Fruit fly (Drosophila melanogaster) whole organism, prepupa: ENCODE data around the gene Gr93b.

Experiments used
- Blimp-1 ChIP-seq: fragments of 200-800 bp; sonication (Bioruptor generic); optimal IDR thresholded peaks from 3 replicates; lab custom pipeline; 2017; ENCODE audit warnings: missing biosample characterization, missing genetic modification characterization, mild to moderate bottlenecking, moderate library complexity, missing genetic modification reagents
- CG10631 ChIP-seq: fragments of 200-800 bp; sonication (Bioruptor generic); optimal IDR thresholded peaks from 2 replicates; lab custom pipeline; 2016; ENCODE audit warnings: missing biosample characterization, missing genetic modification characterization
- CG11762 ChIP-seq: fragments of 200-800 bp; sonication (Bioruptor generic); optimal IDR thresholded peaks from 3 replicates; lab custom pipeline; 2016; ENCODE audit warnings: missing biosample characterization, missing genetic modification characterization; ENCODE audit not compliant: insufficient read depth
- CG11902 ChIP-seq: fragments of 200-800 bp; sonication (Bioruptor generic); optimal IDR thresholded peaks from 3 replicates; lab custom pipeline; 2016; ENCODE audit warnings: missing biosample characterization, missing genetic modification characterization
- CG15336 ChIP-seq: fragments of 200-800 bp; sonication (Bioruptor generic); IDR thresholded peaks from 2 replicates; pipeline ENCODE4 v1.3.6; 2022; ENCODE audit warnings: missing biosample characterization, missing genetic modification characterization
- CG1621 ChIP-seq: fragments of 200-800 bp; sonication (Bioruptor generic); optimal IDR thresholded peaks from 3 replicates; lab custom pipeline; 2018; ENCODE audit warnings: missing biosample characterization, mild to moderate bottlenecking, missing genetic modification characterization
- CG3032 ChIP-seq: fragments of 200-800 bp; optimal IDR thresholded peaks from 2 replicates; lab custom pipeline; 2019; ENCODE audit warnings: missing biosample characterization, mild to moderate bottlenecking, missing genetic modification characterization, moderate library complexity
- CG31627 ChIP-seq: fragments of 200-800 bp; sonication (Bioruptor generic); optimal IDR thresholded peaks from 3 replicates; lab custom pipeline; 2016; ENCODE audit warnings: missing biosample characterization, missing genetic modification characterization
- CG32006 ChIP-seq: fragments of 200-800 bp; sonication (Bioruptor generic); optimal IDR thresholded peaks from 3 replicates; lab custom pipeline; 2017; ENCODE audit warnings: missing biosample characterization, mild to moderate bottlenecking, missing genetic modification characterization
- CG3919 ChIP-seq: fragments of 200-800 bp; sonication (Bioruptor generic); optimal IDR thresholded peaks from 3 replicates; lab custom pipeline; 2016; ENCODE audit warnings: missing biosample characterization, missing genetic modification characterization
- CG4318 ChIP-seq: fragments of 200-800 bp; sonication (Bioruptor generic); optimal IDR thresholded peaks from 3 replicates; lab custom pipeline; 2017; ENCODE audit warnings: missing biosample characterization, mild to moderate bottlenecking, missing genetic modification characterization
- CG6163 ChIP-seq: fragments of 200-800 bp; sonication (Bioruptor generic); IDR thresholded peaks from 3 replicates; pipeline ENCODE4 v1.3.6; 2022; ENCODE audit warnings: missing biosample characterization, missing genetic modification characterization
- CG6276 ChIP-seq: fragments of 200-800 bp; sonication (Bioruptor generic); optimal IDR thresholded peaks from 2 replicates; lab custom pipeline; 2017; ENCODE audit warnings: missing biosample characterization, mild to moderate bottlenecking, missing genetic modification characterization
- CG6792 ChIP-seq: fragments of 200-800 bp; sonication (Bioruptor generic); optimal IDR thresholded peaks from 3 replicates; lab custom pipeline; 2016; ENCODE audit warnings: missing biosample characterization, missing genetic modification characterization
- CG6808 ChIP-seq: fragments of 200-800 bp; sonication (Bioruptor generic); optimal IDR thresholded peaks from 3 replicates; lab custom pipeline; 2017; ENCODE audit warnings: missing biosample characterization, missing genetic modification characterization, mild to moderate bottlenecking, moderate library complexity, missing genetic modification reagents
- CG6854 ChIP-seq: fragments of 200-800 bp; sonication (Bioruptor generic); optimal IDR thresholded peaks from 2 replicates; lab custom pipeline; 2017; ENCODE audit warnings: missing biosample characterization, mild to moderate bottlenecking, missing genetic modification characterization
- CG8119 ChIP-seq: fragments of 200-800 bp; sonication (Bioruptor generic); IDR thresholded peaks from 3 replicates; pipeline ENCODE4 v1.3.6; 2022; ENCODE audit warnings: missing biosample characterization, missing genetic modification characterization
- CG8319 ChIP-seq: fragments of 200-800 bp; sonication (Bioruptor generic); optimal IDR thresholded peaks from 3 replicates; lab custom pipeline; 2016; ENCODE audit warnings: missing biosample characterization, missing genetic modification characterization
- CG8632 ChIP-seq: fragments of 200-800 bp; sonication (Bioruptor generic); optimal IDR thresholded peaks from 3 replicates; lab custom pipeline; 2016; ENCODE audit warnings: missing biosample characterization, missing genetic modification characterization
- Eip75B ChIP-seq: fragments of 200-800 bp; sonication (Bioruptor generic); optimal IDR thresholded peaks from 3 replicates; lab custom pipeline; 2016; ENCODE audit warnings: missing biosample characterization, missing genetic modification characterization
- Eip93F ChIP-seq: fragments of 200-800 bp; sonication (Bioruptor generic); optimal IDR thresholded peaks from 2 replicates; lab custom pipeline; 2016; ENCODE audit warnings: missing biosample characterization, mild to moderate bottlenecking, missing genetic modification characterization
- Ets96B ChIP-seq: fragments of 200-800 bp; optimal IDR thresholded peaks from 2 replicates; lab custom pipeline; 2019; ENCODE audit warnings: missing biosample characterization, mild to moderate bottlenecking, missing genetic modification characterization, moderate library complexity
- Gug ChIP-seq: fragments of 200-800 bp; sonication (Bioruptor generic); IDR thresholded peaks from 2 replicates; pipeline ENCODE4 v1.3.6; 2022; ENCODE audit warnings: missing biosample characterization, missing genetic modification characterization
- Hr38 ChIP-seq: sonication (Bioruptor generic); optimal IDR thresholded peaks from 2 replicates; lab custom pipeline; 2016; ENCODE audit warnings: missing biosample characterization, missing genetic modification characterization
- Hr39 ChIP-seq: fragments of 200-800 bp; sonication (Bioruptor generic); optimal IDR thresholded peaks from 2 replicates; lab custom pipeline; 2016; ENCODE audit warnings: missing biosample characterization, missing genetic modification characterization
- Lpt ChIP-seq: fragments of 200-800 bp; sonication (Bioruptor generic); optimal IDR thresholded peaks from 3 replicates; lab custom pipeline; 2016; ENCODE audit warnings: missing biosample characterization, missing genetic modification characterization
- Met ChIP-seq: fragments of 200-800 bp; sonication (Bioruptor generic); optimal IDR thresholded peaks from 3 replicates; lab custom pipeline; 2016; ENCODE audit warnings: missing biosample characterization, missing genetic modification characterization
- OdsH ChIP-seq: fragments of 200-800 bp; sonication (Bioruptor generic); optimal IDR thresholded peaks from 3 replicates; lab custom pipeline; 2016; ENCODE audit warnings: missing biosample characterization, missing genetic modification characterization
- Smox ChIP-seq: fragments of 200-800 bp; sonication (Bioruptor generic); optimal IDR thresholded peaks from 3 replicates; lab custom pipeline; 2016; ENCODE audit warnings: missing biosample characterization, missing genetic modification characterization
- Sox102F ChIP-seq: fragments of 200-800 bp; sonication (Bioruptor generic); optimal IDR thresholded peaks from 2 replicates; lab custom pipeline; 2016; ENCODE audit warnings: missing biosample characterization, mild to moderate bottlenecking, missing genetic modification characterization
- Sox14 ChIP-seq: fragments of 200-800 bp; sonication (Bioruptor generic); optimal IDR thresholded peaks from 3 replicates; lab custom pipeline; 2016; ENCODE audit warnings: missing biosample characterization, missing genetic modification characterization
- Sox15 ChIP-seq: fragments of 200-800 bp; sonication (Bioruptor generic); optimal IDR thresholded peaks from 3 replicates; lab custom pipeline; 2016; ENCODE audit warnings: missing biosample characterization, missing genetic modification characterization
- achi ChIP-seq: fragments of 200-800 bp; sonication (Bioruptor generic); optimal IDR thresholded peaks from 3 replicates; lab custom pipeline; 2016; ENCODE audit warnings: missing biosample characterization, missing genetic modification characterization
- acj6 ChIP-seq: fragments of 200-800 bp; sonication (Bioruptor generic); optimal IDR thresholded peaks from 3 replicates; lab custom pipeline; 2016; ENCODE audit warnings: missing biosample characterization, missing genetic modification characterization
- cyc ChIP-seq: fragments of 200-800 bp; sonication (Bioruptor generic); optimal IDR thresholded peaks from 3 replicates; lab custom pipeline; 2016; ENCODE audit warnings: missing biosample characterization, missing genetic modification characterization
- dsx ChIP-seq: fragments of 200-800 bp; optimal IDR thresholded peaks from 3 replicates; lab custom pipeline; 2019; ENCODE audit warnings: missing biosample characterization, mild to moderate bottlenecking, missing genetic modification characterization, moderate library complexity; ENCODE audit not compliant: poor library complexity, severe bottlenecking
- eg ChIP-seq: fragments of 200-800 bp; sonication (Bioruptor generic); IDR thresholded peaks from 3 replicates; pipeline ENCODE4 v1.3.6; 2022; ENCODE audit warnings: missing biosample characterization, missing genetic modification characterization
- fd85E ChIP-seq: fragments of 200-800 bp; sonication (Bioruptor generic); optimal IDR thresholded peaks from 3 replicates; lab custom pipeline; 2016; ENCODE audit warnings: missing biosample characterization, missing genetic modification characterization
- fkh ChIP-seq: fragments of 200-800 bp; sonication (Bioruptor generic); optimal IDR thresholded peaks from 3 replicates; lab custom pipeline; 2017; ENCODE audit warnings: missing biosample characterization, mild to moderate bottlenecking, missing genetic modification characterization, moderate library complexity
- lz ChIP-seq: fragments of 200-800 bp; sonication (Bioruptor generic); optimal IDR thresholded peaks from 3 replicates; lab custom pipeline; 2016; ENCODE audit warnings: missing biosample characterization, missing genetic modification characterization
- net ChIP-seq: fragments of 200-800 bp; sonication (Bioruptor generic); optimal IDR thresholded peaks from 3 replicates; lab custom pipeline; 2016; ENCODE audit warnings: missing biosample characterization, missing genetic modification characterization
- pdm3 ChIP-seq: fragments of 200-800 bp; sonication (Bioruptor generic); optimal IDR thresholded peaks from 3 replicates; lab custom pipeline; 2016; ENCODE audit warnings: missing biosample characterization, missing genetic modification characterization
- salr ChIP-seq, 2 experiments: fragments of 200-800 bp; sonication (Bioruptor generic); optimal IDR thresholded peaks; 3 replicates each; lab custom pipeline; 2016 to 2018; ENCODE audit warnings: missing biosample characterization in 2 of 2, missing genetic modification characterization in 2 of 2, mild to moderate bottlenecking in 1 of 2
- spab ChIP-seq: fragments of 200-800 bp; sonication (Bioruptor generic); optimal IDR thresholded peaks from 2 replicates; lab custom pipeline; 2017; ENCODE audit warnings: missing biosample characterization, mild to moderate bottlenecking, missing genetic modification characterization, missing genetic modification reagents
- ss ChIP-seq, 2 experiments: fragments of 200-800 bp; sonication (Bioruptor generic); optimal IDR thresholded peaks; 2 replicates in 1 of 2; 3 replicates in 1 of 2; lab custom pipeline; 2017 to 2018; ENCODE audit warnings: mild to moderate bottlenecking in 2 of 2, missing biosample characterization in 2 of 2, missing genetic modification characterization in 2 of 2, moderate library complexity in 1 of 2
- svp ChIP-seq: fragments of 200-800 bp; sonication (Bioruptor generic); peaks from one replicate; lab custom pipeline; 2016; ENCODE audit warnings: missing biosample characterization, missing genetic modification characterization
- topi ChIP-seq: fragments of 200-800 bp; sonication (Bioruptor generic); optimal IDR thresholded peaks from 3 replicates; lab custom pipeline; 2016; ENCODE audit warnings: missing biosample characterization, missing genetic modification characterization
- vri ChIP-seq: fragments of 200-800 bp; sonication (Bioruptor generic); optimal IDR thresholded peaks from 3 replicates; lab custom pipeline; 2016; ENCODE audit warnings: missing biosample characterization, mild to moderate bottlenecking, missing genetic modification characterization

The Gr93b gene

dm6 chr3R:21889945-21890344, 46.4 kb upstream of the Gr93b start (continued):
- TF ChIP-seq CG6808 (GFP tag; lab: Kevin White, UChicago) (no peak), Sox14 (GFP tag; lab: Kevin White, UChicago) (peak; percentile 19), eg (GFP tag; lab: Robert Waterston, UW) (no peak)

dm6 chr3R:21888696-21889602, 45.4 kb upstream of the Gr93b start, which contains the start of gene CG43844:
TSS of gene CG43844 (plus strand) at chr3R:21889539.
- TF ChIP-seq Met (GFP tag; lab: Kevin White, UChicago), result peak; percentile 23
- TF ChIP-seq Ets96B (tag; lab: Kevin White, UChicago), result no peak
- TF ChIP-seq Hr38, result no peak
- TF ChIP-seq fkh (GFP tag; lab: Kevin White, UChicago), result no peak
- TF ChIP-seq CG11902 (GFP tag; lab: Kevin White, UChicago), result peak; percentile 9
- no peak for TF ChIP-seq CG1621 (tag; lab: Kevin White, UChicago)
- no peak for TF ChIP-seq CG6276 (GFP tag; lab: Kevin White, UChicago)
- TF ChIP-seq vri (GFP tag; lab: Kevin White, UChicago), result peak; percentile 10
- TF ChIP-seq CG6808 (GFP tag; lab: Kevin White, UChicago), result no peak
- no peak for TF ChIP-seq CG4318 (GFP tag; lab: Kevin White, UChicago)
- no peak for TF ChIP-seq Sox14 (GFP tag; lab: Kevin White, UChicago)
- TF ChIP-seq spab (GFP tag; lab: Kevin White, UChicago), result no peak
- TF ChIP-seq acj6 (GFP tag; lab: Kevin White, UChicago), result peak; percentile 23
- no peak for TF ChIP-seq cyc (GFP tag; lab: Kevin White, UChicago)
- TF ChIP-seq Sox15 (GFP tag; lab: Kevin White, UChicago), result no peak
- no peak for TF ChIP-seq net (GFP tag; lab: Kevin White, UChicago)
- TF ChIP-seq CG8319 (GFP tag; lab: Kevin White, UChicago), result no peak
- no peak for TF ChIP-seq CG3919 (GFP tag; lab: Kevin White, UChicago)
- no peak for TF ChIP-seq pdm3
- TF ChIP-seq CG6163, result 0 out of 3 replicates have a peak, but pooled peaks have one; percentile 9
- no peak for TF ChIP-seq lz (GFP tag; lab: Kevin White, UChicago)
- TF ChIP-seq salr (GFP tag; optimal IDR thresholded peaks at IDR 0.05; lab: Kevin White, UChicago), result no peak
- no peak for TF ChIP-seq CG8632
- TF ChIP-seq CG10631 (GFP tag; lab: Kevin White, UChicago), result no peak
- no peak for TF ChIP-seq fd85E (GFP tag; lab: Kevin White, UChicago)
- TF ChIP-seq Hr39, result no peak
- no peak for TF ChIP-seq CG6854 (GFP tag; lab: Kevin White, UChicago)
- no peak for TF ChIP-seq CG31627 (GFP tag; lab: Kevin White, UChicago)
- no peak for TF ChIP-seq Blimp-1 (GFP tag; lab: Kevin White, UChicago)
- TF ChIP-seq Lpt (GFP tag; lab: Kevin White, UChicago), result no peak
- peak; percentile 4 for TF ChIP-seq topi
- TF ChIP-seq CG32006 (GFP tag; lab: Kevin White, UChicago), result no peak
- peak; percentile 83 for TF ChIP-seq dsx (GFP tag; lab: Kevin White, UChicago)
- TF ChIP-seq Eip93F (GFP tag; lab: Kevin White, UChicago), result no peak
- TF ChIP-seq Sox102F (GFP tag; lab: Kevin White, UChicago), result no peak
- TF ChIP-seq Smox, result no peak
- TF ChIP-seq ss (GFP tag; optimal IDR thresholded peaks at IDR 0.05; lab: Kevin White, UChicago), result no peak
- no peak for TF ChIP-seq CG6792 (GFP tag; lab: Kevin White, UChicago)
- TF ChIP-seq OdsH (GFP tag; lab: Kevin White, UChicago), result peak; percentile 0
- no peak for TF ChIP-seq Gug (GFP tag; lab: Robert Waterston, UW)
- no peak for TF ChIP-seq CG15336 (GFP tag; lab: Robert Waterston, UW)
- TF ChIP-seq CG11762 (GFP tag; lab: Kevin White, UChicago), result no peak
- TF ChIP-seq Eip75B (GFP tag; lab: Kevin White, UChicago), result no peak
- TF ChIP-seq CG3032 (tag; lab: Kevin White, UChicago), result no peak
- TF ChIP-seq CG8119 (GFP tag; lab: Robert Waterston, UW), result no peak
- TF ChIP-seq svp (GFP tag; lab: Kevin White, UChicago), result peak; percentile 54
- TF ChIP-seq achi (GFP tag; lab: Kevin White, UChicago), result no peak
